Fruit fly (Drosophila melanogaster): ENCODE measurements around the gene CG9609.
A peak's percentile ranks its signal among the peaks of the same experiment; 100 is the strongest.

CG9609 gene

dm6 chrX:16829439-16830028 is 42.7 kb upstream of the CG9609 start (continued):
- TF ChIP-seq Chrac-16 (GFP tag; optimal IDR thresholded peaks at IDR 0.05) (no peak), CG7357 (GFP tag; IDR thresholded peaks at IDR 0.05) (no peak), CG10366 (GFP tag; IDR thresholded peaks at IDR 0.05) (no peak), sima (GFP tag; optimal IDR thresholded peaks at IDR 0.05) (no peak), sens (GFP tag) (peak; percentile 42), CG6689 (GFP tag; IDR thresholded peaks at IDR 0.05) (0 out of 2 replicates have a peak, but pooled peaks have one; percentile 29), Atf6 (GFP tag; IDR thresholded peaks at IDR 0.05) (peak; percentile 25; the same call in 1 of the 2 replicates), CG7556 (GFP tag; optimal IDR thresholded peaks at IDR 0.05) (peak; percentile 4), Hr51 (GFP tag; optimal IDR thresholded peaks at IDR 0.05) (peak in 1 of 2 experiments; percentile 46), bsh (GFP tag; optimal IDR thresholded peaks at IDR 0.05) (peak in 1 of 2 experiments; percentile 12), dati (GFP tag; IDR thresholded peaks at IDR 0.05) (no peak)

dm6 chrX:16822080-16822479 is 35.3 kb upstream of the CG9609 start:
- TF ChIP-seq CG17361 (GFP tag; IDR thresholded peaks at IDR 0.05) (peak; percentile 38; the same call in 1 of the 3 replicates), Eip74EF (GFP tag; optimal IDR thresholded peaks at IDR 0.05) (peak in 1 of 2 experiments; percentile 38), CG10321 (GFP tag; IDR thresholded peaks at IDR 0.05) (peak; percentile 25; the same call in 1 of the 2 replicates), Ptx1 (GFP tag; IDR thresholded peaks at IDR 0.05) (peak; percentile 66), eve (GFP tag; optimal IDR thresholded peaks at IDR 0.05) (peak in 1 of 2 experiments; percentile 43), Xrp1 (GFP tag; IDR thresholded peaks at IDR 0.05) (peak; percentile 77), CG34422 (GFP tag; IDR thresholded peaks at IDR 0.05) (peak; percentile 38; the same call in 1 of the 3 replicates), H15 (GFP tag; IDR thresholded peaks at IDR 0.05) (peak; percentile 46; the same call in 1 of the 3 replicates), Pdp1 (GFP tag; optimal IDR thresholded peaks at IDR 0.05) (peak in 1 of 2 experiments; percentile 8), CG13894 (tag; optimal IDR thresholded peaks at IDR 0.05) (no peak), CG6254 (GFP tag; optimal IDR thresholded peaks at IDR 0.05) (peak; percentile 25), az2 (GFP tag; optimal IDR thresholded peaks at IDR 0.05) (peak; percentile 57), tin (GFP tag; optimal IDR thresholded peaks at IDR 0.05) (peak; percentile 52), Awh (GFP tag; IDR thresholded peaks at IDR 0.05) (peak; percentile 61; the same call in 1 of the 2 replicates), Rx (GFP tag; IDR thresholded peaks at IDR 0.05) (peak; percentile 36; the same call in 1 of the 2 replicates), slbo (GFP tag; IDR thresholded peaks at IDR 0.05) (peak; percentile 66), CG5245 (GFP tag; optimal IDR thresholded peaks at IDR 0.05) (peak; percentile 13), Fer1 (GFP tag; optimal IDR thresholded peaks at IDR 0.05) (peak; percentile 52), usp (GFP tag; optimal IDR thresholded peaks at IDR 0.05) (no peak), CG16815 (GFP tag; optimal IDR thresholded peaks at IDR 0.05) (peak; percentile 5), bowl (GFP tag; IDR thresholded peaks at IDR 0.05) (0 out of 2 replicates have a peak, but pooled peaks have one; percentile 18), wek (GFP tag; optimal IDR thresholded peaks at IDR 0.05) (no peak), CG15601 (tag; optimal IDR thresholded peaks at IDR 0.05) (peak; percentile 49), chn (GFP tag; optimal IDR thresholded peaks at IDR 0.05) (no peak), CG3281 (GFP tag; optimal IDR thresholded peaks at IDR 0.05) (no peak), CG11560 (tag; IDR thresholded peaks at IDR 0.05) (no peak), bigmax (GFP tag; optimal IDR thresholded peaks at IDR 0.05) (no peak), D19A (tag; optimal IDR thresholded peaks at IDR 0.05) (peak; percentile 37), zfh2 (GFP tag; optimal IDR thresholded peaks at IDR 0.05) (no peak), cwo (GFP tag; optimal IDR thresholded peaks at IDR 0.05) (peak; percentile 21), B-H1 (GFP tag; IDR thresholded peaks at IDR 0.05) (peak; percentile 21; the same call in 1 of the 3 replicates), lmd (GFP tag; IDR thresholded peaks at IDR 0.05) (peak; percentile 58), CG13424 (tag; optimal IDR thresholded peaks at IDR 0.05) (peak; percentile 60), CG17385 (GFP tag; optimal IDR thresholded peaks at IDR 0.05) (peak; percentile 50), H2.0 (GFP tag; IDR thresholded peaks at IDR 0.05) (peak; percentile 42; the same call in 1 of the 2 replicates), Meics (GFP tag; optimal IDR thresholded peaks at IDR 0.05) (peak; percentile 52), Bteb2 (GFP tag; optimal IDR thresholded peaks at IDR 0.05) (no peak), Lpt (GFP tag; optimal IDR thresholded peaks at IDR 0.05) (no peak)
